Worm (Caenorhabditis elegans) whole organism, L3 larva: ENCODE measurements around the gene clec-146.

Experiments used
- R02D3.7 ChIP-seq: fragments of 150-350 bp; optimal IDR thresholded peaks from 2 replicates; lab custom pipeline; 2014; ENCODE audit warnings: missing biosample characterization, missing genetic modification characterization
- ZK546.5 ChIP-seq: sonication (generic microtip); optimal IDR thresholded peaks from 2 replicates; lab custom pipeline; 2017; ENCODE audit warnings: missing biosample characterization, missing genetic modification characterization
- aly-2 ChIP-seq: fragments of 150-350 bp; optimal IDR thresholded peaks from 2 replicates; lab custom pipeline; 2014; ENCODE audit warnings: missing biosample characterization, missing genetic modification characterization
- ama-1 ChIP-seq: fragments of 150-350 bp; optimal IDR thresholded peaks from 2 replicates; lab custom pipeline; 2018
- ceh-16 ChIP-seq: sonication (generic microtip); optimal IDR thresholded peaks from 2 replicates; lab custom pipeline; 2017; ENCODE audit warnings: missing biosample characterization, missing genetic modification characterization
- ceh-28 ChIP-seq: fragments of 150-350 bp; optimal IDR thresholded peaks from 2 replicates; lab custom pipeline; 2014; ENCODE audit warnings: missing biosample characterization, missing genetic modification reagents, missing genetic modification characterization
- ceh-82 ChIP-seq: fragments of 150-350 bp; optimal IDR thresholded peaks from 2 replicates; lab custom pipeline; 2014; ENCODE audit warnings: missing biosample characterization, missing genetic modification characterization
- ceh-9 ChIP-seq: sonication (generic microtip); optimal IDR thresholded peaks from 2 replicates; lab custom pipeline; 2018; ENCODE audit warnings: missing biosample characterization, missing genetic modification characterization
- daf-12 ChIP-seq: fragments of 150-350 bp; optimal IDR thresholded peaks from 2 replicates; lab custom pipeline; 2014; ENCODE audit warnings: missing biosample characterization, missing genetic modification reagents, missing genetic modification characterization
- egl-27 ChIP-seq: sonication (generic microtip); optimal IDR thresholded peaks from 4 replicates; lab custom pipeline; 2017; ENCODE audit warnings: missing biosample characterization, missing genetic modification reagents, missing genetic modification characterization
- egl-5 ChIP-seq: fragments of 150-350 bp; optimal IDR thresholded peaks from 2 replicates; lab custom pipeline; 2017; ENCODE audit warnings: missing biosample characterization, missing genetic modification reagents, missing genetic modification characterization, inconsistent platforms
- elt-1 ChIP-seq: fragments of 150-350 bp; optimal IDR thresholded peaks from 2 replicates; lab custom pipeline; 2014; ENCODE audit warnings: missing biosample characterization, missing genetic modification characterization
- elt-2 ChIP-seq: sonication (generic microtip); optimal IDR thresholded peaks from 2 replicates; lab custom pipeline; 2016; ENCODE audit warnings: missing genetic modification reagents, mild to moderate bottlenecking, missing genetic modification characterization, missing compliant biosample characterization
- elt-3 ChIP-seq, 3 experiments: fragments of 150-350 bp in 1 of 3; sonication (generic microtip) in 2 of 3; optimal IDR thresholded peaks; 2 replicates in 2 of 3; 4 replicates in 1 of 3; lab custom pipeline; 2014 to 2017; ENCODE audit warnings: missing biosample characterization in 3 of 3, missing genetic modification characterization in 3 of 3
- eor-1 ChIP-seq, 2 experiments: fragments of 150-350 bp; optimal IDR thresholded peaks; 2 replicates each; lab custom pipeline; 2014 to 2018; ENCODE audit warnings: missing biosample characterization in 2 of 2, missing genetic modification characterization in 2 of 2
- fkh-10 ChIP-seq: sonication (generic microtip); optimal IDR thresholded peaks from 2 replicates; lab custom pipeline; 2017; ENCODE audit warnings: missing biosample characterization, missing genetic modification reagents, missing genetic modification characterization
- fkh-2 ChIP-seq: fragments of 150-350 bp; optimal IDR thresholded peaks from 2 replicates; lab custom pipeline; 2014; ENCODE audit warnings: missing biosample characterization, missing genetic modification reagents, missing genetic modification characterization
- fos-1 ChIP-seq: fragments of 150-350 bp; optimal IDR thresholded peaks from 2 replicates; lab custom pipeline; 2014; ENCODE audit warnings: missing biosample characterization, missing genetic modification characterization
- hmg-11 ChIP-seq: sonication (generic microtip); optimal IDR thresholded peaks from 2 replicates; lab custom pipeline; 2016; ENCODE audit warnings: missing genetic modification characterization, missing compliant biosample characterization
- jun-1 ChIP-seq: fragments of 150-350 bp; optimal IDR thresholded peaks from 2 replicates; lab custom pipeline; 2014; ENCODE audit warnings: missing biosample characterization, missing genetic modification reagents, missing genetic modification characterization
- lin-15B ChIP-seq: fragments of 150-350 bp; optimal IDR thresholded peaks from 2 replicates; lab custom pipeline; 2014; ENCODE audit warnings: missing biosample characterization, missing genetic modification characterization
- lin-39 ChIP-seq: fragments of 150-350 bp; optimal IDR thresholded peaks from 2 replicates; lab custom pipeline; 2018; ENCODE audit warnings: missing biosample characterization, missing genetic modification reagents, missing genetic modification characterization
- lsy-12 ChIP-seq: sonication (generic microtip); optimal IDR thresholded peaks from 2 replicates; lab custom pipeline; 2016; ENCODE audit warnings: mild to moderate bottlenecking, missing genetic modification characterization, missing compliant biosample characterization
- mdl-1 ChIP-seq: fragments of 150-350 bp; optimal IDR thresholded peaks from 2 replicates; lab custom pipeline; 2014; ENCODE audit warnings: missing biosample characterization, missing genetic modification characterization
- mml-1 ChIP-seq: fragments of 150-350 bp; sonication (generic microtip); optimal IDR thresholded peaks from 3 replicates; lab custom pipeline; 2014; ENCODE audit warnings: missing biosample characterization, missing genetic modification characterization
- nfya-1 ChIP-seq: sonication (generic microtip); optimal IDR thresholded peaks from 2 replicates; lab custom pipeline; 2017; ENCODE audit warnings: missing genetic modification characterization, mild to moderate bottlenecking, missing compliant biosample characterization, antibody characterized with exemption, moderate library complexity; ENCODE audit not compliant: insufficient read depth
- nhr-12 ChIP-seq: fragments of 150-350 bp; optimal IDR thresholded peaks from 2 replicates; lab custom pipeline; 2014; ENCODE audit warnings: missing biosample characterization, missing genetic modification characterization
- nhr-23 ChIP-seq: fragments of 150-350 bp; optimal IDR thresholded peaks from 2 replicates; lab custom pipeline; 2014; ENCODE audit warnings: missing biosample characterization, missing genetic modification reagents, missing genetic modification characterization
- nhr-237 ChIP-seq: fragments of 150-350 bp; optimal IDR thresholded peaks from 2 replicates; lab custom pipeline; 2014; ENCODE audit warnings: missing biosample characterization, missing genetic modification characterization
- nhr-25 ChIP-seq: sonication (generic microtip); optimal IDR thresholded peaks from 2 replicates; lab custom pipeline; 2017; ENCODE audit warnings: missing biosample characterization, missing genetic modification characterization
- nhr-28 ChIP-seq: fragments of 150-350 bp; optimal IDR thresholded peaks from 2 replicates; lab custom pipeline; 2014; ENCODE audit warnings: missing biosample characterization, missing genetic modification characterization
- nhr-43 ChIP-seq: sonication (generic microtip); optimal IDR thresholded peaks from 2 replicates; lab custom pipeline; 2016; ENCODE audit warnings: mild to moderate bottlenecking, missing genetic modification characterization, missing compliant biosample characterization; ENCODE audit not compliant: poor library complexity, severe bottlenecking
- nhr-67 ChIP-seq: fragments of 150-350 bp; optimal IDR thresholded peaks from 2 replicates; lab custom pipeline; 2014; ENCODE audit warnings: missing biosample characterization, missing genetic modification characterization
- nhr-77 ChIP-seq: fragments of 150-350 bp; optimal IDR thresholded peaks from 2 replicates; lab custom pipeline; 2014; ENCODE audit warnings: missing biosample characterization, missing genetic modification characterization
- pha-4 ChIP-seq: fragments of 150-350 bp; optimal IDR thresholded peaks from 2 replicates; lab custom pipeline; 2014; ENCODE audit warnings: missing biosample characterization, missing genetic modification reagents, missing genetic modification characterization
- pqm-1 ChIP-seq: fragments of 150-350 bp; optimal IDR thresholded peaks from 2 replicates; lab custom pipeline; 2017; ENCODE audit warnings: missing biosample characterization, missing genetic modification characterization, inconsistent platforms
- sea-2 ChIP-seq: fragments of 150-350 bp; sonication (generic microtip); optimal IDR thresholded peaks from 4 replicates; lab custom pipeline; 2014; ENCODE audit warnings: missing biosample characterization, missing genetic modification reagents, missing genetic modification characterization
- snpc-4 ChIP-seq: fragments of 150-350 bp; optimal IDR thresholded peaks from 2 replicates; lab custom pipeline; 2014; ENCODE audit warnings: missing biosample characterization, missing genetic modification characterization
- tbx-2 ChIP-seq: sonication (generic microtip); optimal IDR thresholded peaks from 2 replicates; lab custom pipeline; 2016; ENCODE audit warnings: mild to moderate bottlenecking, missing genetic modification characterization, missing compliant biosample characterization
- unc-39 ChIP-seq: sonication (generic microtip); optimal IDR thresholded peaks from 4 replicates; lab custom pipeline; 2017; ENCODE audit warnings: missing biosample characterization, missing genetic modification characterization
- unc-62 ChIP-seq: fragments of 150-350 bp; sonication (generic microtip); optimal IDR thresholded peaks from 4 replicates; lab custom pipeline; 2014; ENCODE audit warnings: missing biosample characterization, missing genetic modification reagents, missing genetic modification characterization
- zag-1 ChIP-seq: fragments of 150-350 bp; optimal IDR thresholded peaks from 2 replicates; lab custom pipeline; 2014; ENCODE audit warnings: missing biosample characterization, missing genetic modification characterization
- ztf-11 ChIP-seq: fragments of 150-350 bp; optimal IDR thresholded peaks from 2 replicates; lab custom pipeline; 2014; ENCODE audit warnings: missing biosample characterization, missing genetic modification characterization
- ztf-4 ChIP-seq: fragments of 150-350 bp; optimal IDR thresholded peaks from 2 replicates; lab custom pipeline; 2014; ENCODE audit warnings: missing biosample characterization, missing genetic modification characterization

clec-146 gene

DNA sequence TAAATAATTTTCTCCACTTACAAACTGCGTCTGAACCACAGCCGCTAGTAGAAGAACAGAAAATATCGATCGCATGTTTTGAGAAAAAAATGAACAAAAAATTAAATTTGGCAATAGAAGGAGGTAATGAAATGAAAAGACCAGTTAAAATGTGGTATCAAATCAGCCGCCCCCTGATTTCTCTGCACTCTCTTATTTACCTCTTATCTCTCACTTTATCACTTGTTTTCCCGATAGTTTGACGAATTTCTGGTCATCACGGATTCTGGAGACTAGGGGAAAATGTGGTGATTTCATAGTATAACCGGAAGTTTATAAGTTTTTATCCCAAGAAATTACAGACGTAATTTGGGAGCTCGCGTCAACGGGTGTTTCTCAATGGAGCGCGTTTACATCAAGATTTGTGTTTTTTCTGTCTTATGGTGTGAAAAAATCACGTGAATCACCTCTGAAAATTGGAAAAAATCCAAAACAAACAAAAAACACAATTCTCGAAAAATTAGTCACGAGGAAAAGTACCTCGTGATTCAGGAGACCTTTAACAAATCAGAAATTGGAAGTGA is at the start of gene clec-146:
Gene clec-146 (minus strand): TSS at position 116 of the 563 bp plus-strand sequence.
- TF ChIP-seq tbx-2 (tag; lab: Kevin White, UChicago) (no peak), lin-15B (tag; lab: Kevin White, UChicago) (no peak), ceh-28 (tag; lab: Kevin White, UChicago) (no peak), ceh-16 (tag; lab: Kevin White, UChicago) (no peak), elt-1 (tag; lab: Kevin White, UChicago) (no peak), unc-39 (tag; lab: Kevin White, UChicago) (no peak), sea-2 (no peak), ama-1 (lab: Kevin White, UChicago) (no peak), lin-39 (tag; lab: Kevin White, UChicago) (no peak), nhr-25 (tag; lab: Kevin White, UChicago) (no peak), pha-4 (tag; lab: Kevin White, UChicago) (no peak), zag-1 (no peak), nhr-67 (tag; lab: Kevin White, UChicago) (no peak), fkh-2 (no peak), nfya-1 (tag; lab: Kevin White, UChicago) (no peak), unc-62 (no peak), fos-1 (no peak), jun-1 (no peak), egl-27 (tag; lab: Kevin White, UChicago) (no peak), aly-2 (tag; lab: Kevin White, UChicago) (no peak)

DNA sequence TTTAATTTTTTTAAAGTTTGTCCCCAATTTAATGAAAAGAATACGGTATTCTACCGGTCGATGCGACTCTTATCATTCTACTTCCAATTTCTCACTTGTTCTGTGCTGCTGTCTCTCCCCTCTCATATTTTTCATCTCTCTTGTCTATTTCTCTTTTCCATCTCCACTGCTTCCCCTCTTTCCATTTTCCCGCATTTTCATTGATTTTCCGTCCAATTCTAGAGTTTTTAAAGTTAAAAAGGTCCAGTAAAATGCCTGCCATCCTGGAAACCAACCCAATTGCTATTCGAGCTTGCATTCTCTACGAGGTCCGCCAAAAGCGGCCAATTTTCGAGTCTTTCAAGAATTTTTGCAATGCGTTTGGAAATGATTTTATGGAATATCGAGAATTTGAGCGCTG is 47.7 kb upstream of the clec-146 start, which contains the start of gene fbxa-167:
Gene fbxa-167 (plus strand): TSS at position 179 of the 400 bp plus-strand sequence.
- TF ChIP-seq egl-27 (tag; lab: Kevin White, UChicago): no peak
- TF ChIP-seq sea-2: no peak
- TF ChIP-seq nfya-1 (tag; lab: Kevin White, UChicago): peak; percentile 16
- peak; percentile 45 for TF ChIP-seq hmg-11 (tag; lab: Kevin White, UChicago)
- TF ChIP-seq fos-1: no peak
- no peak for TF ChIP-seq ceh-82 (tag; lab: Kevin White, UChicago)
- no peak for TF ChIP-seq fkh-2
- TF ChIP-seq daf-12 (tag; lab: Kevin White, UChicago): no peak
- no peak for TF ChIP-seq ztf-11 (tag; lab: Kevin White, UChicago)
- TF ChIP-seq ceh-16 (tag; lab: Kevin White, UChicago): no peak
- TF ChIP-seq pha-4 (tag; lab: Kevin White, UChicago): peak; percentile 9
- no peak for TF ChIP-seq jun-1
- TF ChIP-seq elt-2: peak; percentile 9

DNA sequence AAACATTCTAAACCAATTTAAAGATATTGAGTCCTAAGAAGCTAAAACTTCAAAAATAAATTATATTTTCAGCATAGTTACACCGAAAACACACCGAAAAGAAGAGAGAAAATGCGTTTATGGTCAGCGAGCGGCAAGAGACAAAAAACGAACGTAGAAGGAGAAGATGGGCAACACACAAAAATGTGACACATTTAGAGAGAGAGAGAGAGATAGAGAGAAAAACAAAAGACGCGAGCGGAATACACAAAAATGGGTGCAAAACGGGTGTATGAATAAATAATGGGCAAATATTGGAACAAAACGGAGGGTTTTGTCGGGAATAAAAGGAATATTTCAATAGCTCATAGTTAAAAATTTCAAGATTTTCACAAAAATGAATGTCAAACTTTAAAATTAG is 46.6 kb upstream of the clec-146 start:
- TF ChIP-seq lin-39 (tag; lab: Kevin White, UChicago) (no peak), zag-1 (no peak), sea-2 (no peak), ztf-4 (tag; lab: Kevin White, UChicago) (no peak), ZK546.5 (no peak), egl-5 (no peak), nhr-77 (tag; lab: Kevin White, UChicago) (no peak), mdl-1 (tag; lab: Kevin White, UChicago) (no peak), elt-1 (tag; lab: Kevin White, UChicago) (no peak), ceh-82 (tag; lab: Kevin White, UChicago) (no peak), hmg-11 (tag; lab: Kevin White, UChicago) (peak; percentile 30), jun-1 (no peak), unc-62 (no peak), fkh-2 (no peak), eor-1 (tag; optimal IDR thresholded peaks at IDR 0.05; lab: Kevin White, UChicago) (no peak), ceh-28 (tag; lab: Kevin White, UChicago) (no peak), ama-1 (lab: Kevin White, UChicago) (no peak), fos-1 (no peak), lin-15B (tag; lab: Kevin White, UChicago) (no peak), nhr-12 (tag; lab: Kevin White, UChicago) (no peak), R02D3.7 (tag; lab: Kevin White, UChicago) (no peak), snpc-4 (tag; lab: Kevin White, UChicago) (no peak), fkh-10 (GFP tag; lab: Kevin White, UChicago) (no peak), pha-4 (tag; lab: Kevin White, UChicago) (peak; percentile 41), lsy-12 (tag; lab: Kevin White, UChicago) (no peak), aly-2 (tag; lab: Kevin White, UChicago) (no peak), daf-12 (tag; lab: Kevin White, UChicago) (no peak), pqm-1 (tag; lab: Kevin White, UChicago) (peak; percentile 1), unc-39 (tag; lab: Kevin White, UChicago) (no peak), ceh-9 (tag; lab: Kevin White, UChicago) (no peak), tbx-2 (tag; lab: Kevin White, UChicago) (no peak), ceh-16 (tag; lab: Kevin White, UChicago) (no peak), nhr-23 (tag; lab: Kevin White, UChicago) (peak; percentile 17), nhr-25 (tag; lab: Kevin White, UChicago) (no peak), nhr-28 (tag; lab: Kevin White, UChicago) (no peak), elt-3 (tag; optimal IDR thresholded peaks at IDR 0.05; lab: Kevin White, UChicago) (no peak), nhr-43 (tag; lab: Kevin White, UChicago) (no peak), nhr-67 (tag; lab: Kevin White, UChicago) (no peak), nfya-1 (tag; lab: Kevin White, UChicago) (peak; percentile 52), ztf-11 (tag; lab: Kevin White, UChicago) (no peak), egl-27 (tag; lab: Kevin White, UChicago) (no peak), nhr-237 (tag; lab: Kevin White, UChicago) (no peak), mml-1 (tag; lab: Kevin White, UChicago) (no peak)
